Fruit fly (Drosophila melanogaster): ENCODE results near the gene pros.

DNA sequence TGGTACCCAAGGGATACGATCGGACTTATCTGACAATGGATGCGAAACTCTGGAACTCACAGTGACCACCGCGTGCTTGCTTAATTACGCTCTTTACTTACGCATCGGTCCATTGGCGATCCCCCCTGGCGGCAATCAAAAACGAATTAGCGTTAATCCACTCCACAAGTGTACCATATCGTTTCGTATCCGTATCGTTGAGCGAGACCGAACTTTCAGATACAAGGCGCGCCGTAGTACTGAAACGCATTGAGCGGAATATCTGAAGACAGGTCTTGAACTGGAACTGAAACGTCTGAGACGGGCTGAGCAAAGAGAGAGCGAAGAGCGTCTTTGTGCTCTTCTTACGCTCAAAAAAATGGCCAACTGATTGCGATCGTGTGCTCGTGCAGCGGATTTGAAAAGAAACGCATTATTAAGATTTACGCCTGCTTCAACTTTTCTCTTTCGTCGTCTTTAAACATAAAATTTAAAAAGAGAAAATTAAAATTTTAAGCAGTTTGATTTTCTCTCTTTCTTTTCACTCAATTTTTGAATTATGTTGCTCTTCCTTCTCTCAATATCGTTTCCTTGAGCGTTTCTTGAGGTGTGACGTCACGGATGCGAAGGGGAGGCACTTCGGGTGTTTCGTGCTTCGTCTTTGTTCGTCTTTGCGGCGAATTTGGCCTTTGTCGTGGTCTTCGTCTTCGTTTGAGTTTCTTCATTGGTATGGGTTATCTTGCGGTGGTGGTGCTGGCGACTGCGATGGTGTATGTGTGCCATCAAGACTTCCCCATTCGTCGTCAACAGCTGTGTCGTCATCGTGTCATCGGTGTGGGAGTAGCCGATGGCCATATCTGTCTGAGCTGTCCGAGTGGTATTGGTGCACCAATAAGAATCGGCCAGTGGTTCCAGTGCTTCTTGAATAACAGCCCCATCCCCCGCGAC lies 24.9 kb downstream of the pros start, which contains the start of the genes KP78a and KP78b:
- TF ChIP-seq CG9948 (tag; optimal IDR thresholded peaks at IDR 0.05) (no peak), CG8301 (tag; optimal IDR thresholded peaks at IDR 0.05) (no peak), D1 (tag; optimal IDR thresholded peaks at IDR 0.05) (no peak), rn (GFP tag; IDR thresholded peaks at IDR 0.05) (no peak), EcR (GFP tag; optimal IDR thresholded peaks at IDR 0.05) (no peak), Pif1A (GFP tag; optimal IDR thresholded peaks at IDR 0.05) (no peak)
